Fruit fly (Drosophila melanogaster): ENCODE measurements around the gene CG13131.

The CG13131 gene

DNA sequence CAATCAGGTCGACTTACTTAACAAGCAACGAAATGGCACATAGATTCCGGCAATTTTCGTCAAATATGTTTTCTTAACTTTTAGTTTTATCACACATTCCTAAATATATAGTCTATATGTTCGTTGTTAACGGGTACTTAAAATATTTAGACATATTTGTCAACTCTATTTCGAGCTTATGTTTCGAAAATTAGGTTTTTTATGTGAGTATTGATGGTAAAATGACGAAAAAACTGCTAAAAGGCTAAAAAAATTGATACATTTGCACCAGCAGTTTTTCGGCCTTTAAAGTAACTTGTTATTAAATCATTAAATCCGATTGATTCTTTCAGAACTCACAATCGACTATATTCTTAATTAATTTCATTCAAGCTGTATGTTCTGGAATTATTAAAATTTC is at the start of gene CG13131:
TSS of gene CG13131 (minus strand) at position 101 of the 400 bp plus-strand sequence.
- TF ChIP-seq usp (GFP tag; optimal IDR thresholded peaks at IDR 0.05) (no peak), CG8478 (optimal IDR thresholded peaks at IDR 0.05) (no peak), EcR (GFP tag; optimal IDR thresholded peaks at IDR 0.05) (no peak), psq (optimal IDR thresholded peaks at IDR 0.05) (no peak), pan (optimal IDR thresholded peaks at IDR 0.05) (no peak), Dll (optimal IDR thresholded peaks at IDR 0.05) (no peak)

DNA sequence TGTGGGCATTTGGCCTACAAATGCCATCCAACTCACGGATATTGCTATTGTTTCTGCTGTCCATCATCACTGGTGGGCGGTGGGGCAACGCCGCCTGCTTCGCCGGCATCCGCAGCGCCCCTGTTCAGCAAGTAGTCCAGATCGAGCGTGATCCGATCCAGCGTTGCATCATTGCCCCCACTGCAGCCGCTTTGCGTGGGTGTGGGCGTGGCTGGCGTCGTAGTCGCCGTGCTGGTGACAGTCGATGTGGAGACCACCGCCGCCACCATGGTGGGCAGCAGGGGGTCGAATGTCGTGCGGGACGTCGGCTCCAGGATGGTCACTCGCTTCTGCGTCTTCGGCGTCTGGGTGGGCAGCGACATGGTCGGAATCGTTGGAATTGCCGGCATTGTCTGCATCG is 47.5 kb upstream of the CG13131 start:
- TF ChIP-seq Dll (optimal IDR thresholded peaks at IDR 0.05) (no peak), CG8478 (optimal IDR thresholded peaks at IDR 0.05) (no peak), psq (optimal IDR thresholded peaks at IDR 0.05) (no peak), pan (optimal IDR thresholded peaks at IDR 0.05) (no peak), EcR (GFP tag; optimal IDR thresholded peaks at IDR 0.05) (no peak), usp (GFP tag; optimal IDR thresholded peaks at IDR 0.05) (no peak)

DNA sequence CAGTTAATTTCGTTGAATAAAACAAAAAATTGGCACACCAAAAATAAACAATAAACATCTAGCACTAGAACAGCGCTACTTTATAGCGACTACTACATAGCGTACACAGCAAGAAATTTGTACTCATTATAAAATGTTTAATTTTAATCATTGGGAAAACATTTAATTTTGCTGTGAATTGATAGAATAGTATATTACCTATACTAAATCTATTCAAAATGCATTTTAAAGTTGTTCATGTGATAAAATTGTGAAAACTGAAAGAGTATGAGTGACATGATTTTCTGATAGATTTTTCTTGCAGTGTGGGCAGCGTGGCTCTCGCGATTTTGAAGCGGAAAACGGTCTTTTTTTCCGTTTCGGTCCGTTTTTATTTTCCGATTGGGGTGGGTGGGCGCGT is 44.0 kb upstream of the CG13131 start:
- TF ChIP-seq Dll (optimal IDR thresholded peaks at IDR 0.05) (no peak), pan (optimal IDR thresholded peaks at IDR 0.05) (no peak), usp (GFP tag; optimal IDR thresholded peaks at IDR 0.05) (no peak), CG8478 (optimal IDR thresholded peaks at IDR 0.05) (no peak), EcR (GFP tag; optimal IDR thresholded peaks at IDR 0.05) (no peak), psq (optimal IDR thresholded peaks at IDR 0.05) (no peak)

DNA sequence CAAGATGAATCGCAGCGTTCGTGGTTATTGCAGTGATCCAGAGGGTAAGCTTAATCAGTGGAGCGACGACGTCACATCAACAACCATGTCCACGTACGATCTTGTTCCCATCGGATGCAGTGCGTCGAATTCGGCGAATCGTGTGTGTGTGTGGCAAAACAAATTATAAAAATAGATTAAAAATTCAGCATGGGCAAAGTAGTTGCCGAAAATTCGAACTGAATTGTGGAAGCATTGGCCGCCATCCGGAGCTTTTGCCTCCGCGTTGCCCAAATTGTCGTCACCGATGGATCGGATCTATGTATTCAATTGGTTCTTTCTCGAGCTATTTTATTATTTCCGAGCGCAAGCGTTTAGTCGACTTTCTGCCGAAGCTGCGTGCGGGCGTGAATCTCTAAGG is 43.3 kb upstream of the CG13131 start, which contains the start of gene Spn31A:
TSS of gene Spn31A (plus strand) at position 301 of the 400 bp plus-strand sequence.
- TF ChIP-seq Dll (optimal IDR thresholded peaks at IDR 0.05) (no peak), usp (GFP tag; optimal IDR thresholded peaks at IDR 0.05) (no peak), pan (optimal IDR thresholded peaks at IDR 0.05) (no peak), CG8478 (optimal IDR thresholded peaks at IDR 0.05) (no peak), EcR (GFP tag; optimal IDR thresholded peaks at IDR 0.05) (no peak), psq (optimal IDR thresholded peaks at IDR 0.05) (no peak)

DNA sequence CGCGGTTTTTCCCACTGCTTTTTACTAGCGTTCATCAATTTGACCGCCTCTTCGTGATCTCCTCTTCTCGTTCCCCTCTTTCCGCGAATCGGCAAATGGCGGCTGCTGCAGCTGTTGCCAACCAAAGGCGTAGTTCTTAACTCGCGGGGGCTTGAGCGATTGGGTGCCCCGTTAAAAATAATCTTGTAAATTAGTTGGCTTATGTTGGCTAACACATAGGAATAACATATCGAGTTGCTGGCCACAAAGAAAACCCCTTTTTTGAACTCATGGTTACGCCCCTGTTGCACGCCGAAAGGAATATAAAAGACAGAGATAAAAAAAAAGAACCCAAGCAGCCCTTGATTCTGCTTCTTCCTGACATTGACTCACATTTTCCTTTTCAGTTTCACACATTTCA is 40.0 kb upstream of the CG13131 start:
- TF ChIP-seq psq (optimal IDR thresholded peaks at IDR 0.05) (no peak), Dll (optimal IDR thresholded peaks at IDR 0.05) (no peak), pan (optimal IDR thresholded peaks at IDR 0.05) (no peak), usp (GFP tag; optimal IDR thresholded peaks at IDR 0.05) (no peak), CG8478 (optimal IDR thresholded peaks at IDR 0.05) (no peak), EcR (GFP tag; optimal IDR thresholded peaks at IDR 0.05) (no peak)

DNA sequence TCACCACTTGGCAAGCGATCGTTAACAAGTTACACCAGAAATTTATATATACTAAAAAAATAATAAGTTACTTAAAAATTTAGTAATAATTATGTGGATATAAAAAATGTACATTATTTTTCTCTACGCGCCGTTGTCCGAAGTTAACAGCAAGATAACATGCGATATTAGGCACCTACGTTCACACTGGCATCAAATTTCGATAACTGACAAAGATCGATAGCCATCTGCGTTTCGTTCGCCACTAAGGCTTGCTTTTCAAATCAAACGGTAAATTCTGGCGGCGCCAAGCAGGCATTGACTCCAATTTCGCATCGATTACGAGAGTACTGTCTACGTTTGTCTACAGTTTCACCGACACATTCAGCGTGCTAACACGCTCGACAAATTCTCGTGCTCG is 39.4 kb upstream of the CG13131 start, which contains the start of gene Pen:
TSS of gene Pen (plus strand) at position 196 of the 400 bp plus-strand sequence.
- TF ChIP-seq Dll (optimal IDR thresholded peaks at IDR 0.05), result no peak
- no peak for TF ChIP-seq CG8478 (optimal IDR thresholded peaks at IDR 0.05)
- TF ChIP-seq EcR (GFP tag; optimal IDR thresholded peaks at IDR 0.05), result no peak
- no peak for TF ChIP-seq pan (optimal IDR thresholded peaks at IDR 0.05)
- TF ChIP-seq psq (optimal IDR thresholded peaks at IDR 0.05), result no peak
- no peak for TF ChIP-seq usp (GFP tag; optimal IDR thresholded peaks at IDR 0.05)

DNA sequence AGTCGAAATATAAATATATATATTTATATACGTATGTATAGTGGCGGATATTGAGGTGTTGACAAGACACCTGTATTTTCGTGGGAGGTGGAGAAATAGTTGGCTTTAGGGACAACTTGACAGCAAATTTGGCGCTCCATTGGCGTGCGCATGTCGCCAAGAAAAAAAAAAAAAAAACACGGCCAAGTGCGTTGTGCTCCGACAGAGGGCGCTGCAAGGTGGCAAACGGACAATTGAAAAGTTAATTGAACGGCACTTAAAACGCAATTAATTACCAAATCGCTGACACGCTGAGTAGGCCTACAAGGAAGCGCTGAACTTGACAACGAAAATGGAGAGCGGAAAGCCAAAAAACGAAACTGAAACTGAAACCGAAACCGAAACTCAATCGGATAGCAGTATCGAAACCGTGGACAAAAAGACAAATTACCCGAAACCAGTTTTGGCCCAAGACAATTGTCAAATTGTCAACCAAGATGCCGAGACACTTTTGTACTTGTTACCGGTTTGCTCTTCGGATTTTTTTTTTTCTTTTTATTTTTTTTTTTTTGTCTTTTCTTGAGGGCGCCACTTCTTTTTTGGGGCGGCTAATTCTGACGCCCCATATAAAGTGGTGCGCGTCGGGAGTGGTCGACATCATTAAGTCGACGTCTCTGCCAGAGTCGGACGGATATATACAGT is 36.5 kb upstream of the CG13131 start, which contains the start of gene Cpr31A:
TSS of gene Cpr31A (plus strand) at position 631 of the 681 bp plus-strand sequence.
- TF ChIP-seq usp (GFP tag; optimal IDR thresholded peaks at IDR 0.05) (no peak), Dll (optimal IDR thresholded peaks at IDR 0.05) (no peak), CG8478 (optimal IDR thresholded peaks at IDR 0.05) (no peak), EcR (GFP tag; optimal IDR thresholded peaks at IDR 0.05) (no peak), pan (optimal IDR thresholded peaks at IDR 0.05) (no peak), psq (optimal IDR thresholded peaks at IDR 0.05) (no peak)

DNA sequence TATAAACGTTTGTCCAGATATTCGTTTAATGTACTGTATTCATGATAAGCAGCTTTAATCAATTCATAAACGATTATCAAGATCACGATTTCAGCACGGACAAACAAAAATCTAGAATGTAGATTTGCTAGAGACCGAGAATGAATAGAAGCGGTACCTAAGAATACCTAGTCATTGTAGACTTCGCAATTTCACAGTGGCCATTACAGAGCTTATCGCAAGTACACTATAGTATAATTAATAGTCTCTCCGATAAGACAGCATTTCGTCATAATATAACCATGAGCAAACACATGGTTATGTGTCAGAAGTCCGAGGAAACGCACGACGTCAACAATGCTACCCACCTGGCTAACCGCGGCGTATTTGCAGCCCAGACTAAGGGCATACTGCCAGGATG is 32.0 kb upstream of the CG13131 start, which contains the start of gene CG33301:
TSS of gene CG33301 (plus strand) at position 301 of the 400 bp plus-strand sequence.
- TF ChIP-seq Dll (optimal IDR thresholded peaks at IDR 0.05) (no peak), pan (optimal IDR thresholded peaks at IDR 0.05) (no peak), CG8478 (optimal IDR thresholded peaks at IDR 0.05) (no peak), usp (GFP tag; optimal IDR thresholded peaks at IDR 0.05) (no peak), EcR (GFP tag; optimal IDR thresholded peaks at IDR 0.05) (no peak), psq (optimal IDR thresholded peaks at IDR 0.05) (no peak)

DNA sequence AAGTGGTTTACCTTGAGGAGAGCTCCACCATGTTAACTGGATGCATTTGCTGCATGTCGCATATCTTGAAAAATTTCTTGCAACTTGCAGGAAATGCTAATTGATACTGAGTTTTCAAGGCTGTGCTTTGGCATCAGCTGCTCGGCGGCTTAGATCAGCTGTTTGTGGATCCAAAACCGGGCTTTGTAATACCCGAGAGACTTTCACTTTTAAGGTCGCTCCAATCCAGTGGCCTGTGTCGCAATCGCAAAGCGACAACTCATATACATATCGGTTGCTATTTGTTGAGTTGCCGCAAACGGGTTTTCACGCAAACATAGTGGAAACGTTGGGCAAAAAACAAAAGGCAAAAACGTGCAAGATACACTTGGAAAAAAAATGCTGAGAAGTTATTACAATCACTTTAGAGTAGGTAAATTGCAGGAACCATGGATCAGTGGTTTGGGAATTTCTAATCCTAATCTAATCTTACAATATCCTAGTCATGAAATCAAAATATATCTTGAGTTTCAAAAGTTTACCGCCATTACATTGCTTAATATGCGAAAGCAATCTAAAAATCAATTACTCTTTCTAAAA is 18.6 kb upstream of the CG13131 start:
- TF ChIP-seq pan (optimal IDR thresholded peaks at IDR 0.05), result no peak
- no peak for TF ChIP-seq usp (GFP tag; optimal IDR thresholded peaks at IDR 0.05)
- TF ChIP-seq EcR (GFP tag; optimal IDR thresholded peaks at IDR 0.05), result no peak
- TF ChIP-seq psq (optimal IDR thresholded peaks at IDR 0.05), result no peak
- no peak for TF ChIP-seq CG8478 (optimal IDR thresholded peaks at IDR 0.05)
- no peak for TF ChIP-seq Dll (optimal IDR thresholded peaks at IDR 0.05)

DNA sequence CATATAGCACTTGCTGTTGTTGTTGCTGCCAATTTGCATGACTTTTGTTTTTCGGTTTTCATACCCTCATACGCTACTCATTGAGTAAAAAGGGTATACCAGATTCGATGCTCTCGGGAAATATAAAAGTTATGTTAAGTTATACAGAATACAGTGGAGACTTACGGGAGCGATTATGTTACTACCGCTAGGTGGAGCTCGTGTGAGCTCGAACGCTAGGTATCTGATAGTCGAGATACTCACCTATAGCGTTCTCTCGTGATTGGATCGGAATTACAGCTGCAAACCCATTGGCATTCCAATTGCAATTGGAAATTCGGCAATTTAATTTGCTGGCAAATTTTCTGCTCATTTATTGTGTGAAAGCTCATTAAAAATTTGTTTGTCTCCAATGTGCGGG is 16.1 kb upstream of the CG13131 start:
- no peak for TF ChIP-seq CG8478 (optimal IDR thresholded peaks at IDR 0.05)
- TF ChIP-seq usp (GFP tag; optimal IDR thresholded peaks at IDR 0.05), result no peak
- TF ChIP-seq EcR (GFP tag; optimal IDR thresholded peaks at IDR 0.05), result no peak
- no peak for TF ChIP-seq psq (optimal IDR thresholded peaks at IDR 0.05)
- no peak for TF ChIP-seq pan (optimal IDR thresholded peaks at IDR 0.05)
- TF ChIP-seq Dll (optimal IDR thresholded peaks at IDR 0.05), result no peak

DNA sequence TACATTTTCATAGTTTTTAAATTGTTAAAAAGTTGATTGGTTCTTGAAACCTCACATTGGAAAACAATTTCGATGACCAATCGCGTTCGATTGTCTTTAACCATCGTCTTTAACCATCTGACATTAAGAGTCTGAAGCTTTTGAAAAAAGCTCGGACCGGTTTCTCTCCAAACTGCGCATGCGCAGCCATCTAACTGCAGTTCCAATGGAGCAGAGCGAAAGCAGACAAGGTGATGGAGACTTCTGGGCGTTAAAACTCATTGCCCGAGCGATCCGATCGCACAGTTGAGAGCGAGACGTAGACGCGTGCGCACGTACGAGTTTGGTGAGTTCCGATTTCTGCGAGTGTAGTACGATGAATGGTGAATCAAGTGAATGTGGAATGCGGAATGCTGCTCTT is 15.2 kb upstream of the CG13131 start, which contains the start of gene obst-B:
TSS of gene obst-B (plus strand) at position 276 of the 400 bp plus-strand sequence.
- TF ChIP-seq EcR (GFP tag; optimal IDR thresholded peaks at IDR 0.05) (no peak), Dll (optimal IDR thresholded peaks at IDR 0.05) (no peak), pan (optimal IDR thresholded peaks at IDR 0.05) (no peak), psq (optimal IDR thresholded peaks at IDR 0.05) (no peak), CG8478 (optimal IDR thresholded peaks at IDR 0.05) (no peak)

DNA sequence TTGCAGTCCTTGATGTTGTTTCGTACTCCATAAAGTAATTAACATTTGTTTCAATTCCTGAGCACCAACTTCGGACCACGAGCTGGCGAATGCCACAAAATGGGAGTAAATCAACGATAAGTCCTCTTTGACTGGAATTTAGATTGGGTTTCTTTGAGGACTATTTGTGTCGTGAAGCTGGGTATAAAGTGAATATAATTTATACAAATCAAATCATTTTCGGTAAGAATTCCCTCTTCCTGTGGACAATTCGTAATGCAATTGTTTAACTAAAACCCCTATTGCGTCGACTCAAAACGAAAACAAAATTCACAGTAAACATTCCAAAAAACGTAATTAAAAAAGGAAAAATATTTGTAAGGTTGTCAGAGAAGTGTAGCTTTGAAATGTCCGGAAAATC is 9.1 kb upstream of the CG13131 start, which contains the start of gene CG13127:
TSS of gene CG13127 (plus strand) at position 301 of the 400 bp plus-strand sequence.
- no peak for TF ChIP-seq CG8478 (optimal IDR thresholded peaks at IDR 0.05)
- TF ChIP-seq psq (optimal IDR thresholded peaks at IDR 0.05), result no peak
- TF ChIP-seq pan (optimal IDR thresholded peaks at IDR 0.05), result no peak
- no peak for TF ChIP-seq Dll (optimal IDR thresholded peaks at IDR 0.05)
